Worm (Caenorhabditis elegans): Measurements from ENCODE around the gene F35H8.4.

DNA sequence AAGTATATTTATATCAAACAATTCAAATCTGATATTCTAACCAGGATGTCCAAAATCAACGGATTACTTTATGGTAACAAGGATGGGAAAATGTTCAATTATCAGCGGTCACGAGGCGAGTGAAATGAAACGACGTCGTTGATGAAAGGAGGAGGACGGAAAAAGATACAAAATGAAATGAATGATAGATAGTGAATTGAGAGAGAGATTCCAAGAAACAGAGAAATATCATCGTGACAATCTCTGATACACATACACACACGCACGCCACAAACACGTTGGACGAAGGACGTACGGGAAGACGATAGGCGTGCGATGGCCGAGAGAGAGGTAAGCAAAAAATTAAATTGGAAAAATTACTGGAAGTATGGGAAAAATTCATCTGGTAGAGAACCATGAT is 41.2 kb upstream of the F35H8.4 start:
- TF ChIP-seq nhr-11 (tag; optimal IDR thresholded peaks at IDR 0.05): no peak
- no peak for TF ChIP-seq C08G9.2 (tag; optimal IDR thresholded peaks at IDR 0.05)
- no peak for TF ChIP-seq pha-2 (tag; optimal IDR thresholded peaks at IDR 0.05)
